Fruit fly (Drosophila melanogaster): ENCODE measurements around the gene CG12123.

Gene CG12123

DNA sequence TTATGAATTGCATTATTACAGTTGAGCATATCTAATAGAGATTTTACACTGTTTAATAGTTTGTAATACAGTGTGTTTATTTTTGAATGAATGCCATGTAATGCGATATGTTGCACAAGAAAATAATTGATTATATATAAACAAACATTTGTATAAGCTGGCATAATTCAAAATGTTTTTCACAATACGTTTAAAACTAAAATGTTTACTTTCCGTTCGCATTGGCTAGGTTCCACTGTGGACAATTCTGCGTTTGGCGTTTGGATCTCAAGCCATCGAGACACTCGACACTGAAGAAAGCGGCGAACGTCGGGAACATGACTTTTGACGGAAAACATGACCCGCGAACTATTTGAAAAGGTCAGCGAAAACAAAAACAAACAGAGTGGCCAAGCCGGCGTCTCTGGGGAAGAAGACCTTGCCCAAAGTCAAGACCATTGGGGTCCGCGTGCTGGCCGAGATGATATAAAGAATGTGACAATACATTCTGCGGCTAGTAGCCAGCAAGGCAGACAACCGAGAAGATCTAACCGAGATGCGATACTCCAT, 31.3 kb upstream of the CG12123 start, which contains the start of gene Cp7Fb:
TSS of gene Cp7Fb (plus strand) at position 499 of the 549 bp plus-strand sequence.
- TF ChIP-seq EcR (GFP tag; optimal IDR thresholded peaks at IDR 0.05), result no peak
- TF ChIP-seq psq (optimal IDR thresholded peaks at IDR 0.05), result no peak
- TF ChIP-seq CG8478 (optimal IDR thresholded peaks at IDR 0.05), result no peak
- no peak for TF ChIP-seq pan (optimal IDR thresholded peaks at IDR 0.05)
- TF ChIP-seq Dll (optimal IDR thresholded peaks at IDR 0.05), result no peak
- no peak for TF ChIP-seq usp (GFP tag; optimal IDR thresholded peaks at IDR 0.05)

DNA sequence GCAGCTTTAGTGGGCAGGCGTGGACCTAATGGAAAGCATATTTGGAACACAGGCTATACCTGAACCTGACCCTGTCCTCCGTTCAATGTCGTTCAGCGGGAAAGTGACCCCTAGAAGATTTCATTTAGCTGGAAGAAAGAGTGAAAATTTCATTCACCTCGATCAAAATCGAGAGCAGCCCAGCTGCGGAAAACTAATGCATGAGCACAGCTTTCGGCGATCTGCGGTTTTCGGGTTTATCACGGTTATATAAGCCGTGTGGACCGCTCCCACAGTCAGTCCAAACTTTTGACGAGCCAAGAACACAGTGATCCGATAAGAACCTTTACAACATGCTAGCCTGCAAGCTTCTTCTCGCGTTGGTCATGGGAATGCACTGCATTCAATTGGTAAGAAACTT, 28.4 kb upstream of the CG12123 start, which contains the start of gene Cp7Fa:
TSS of gene Cp7Fa (plus strand) at position 301 of the 400 bp plus-strand sequence.
- no peak for TF ChIP-seq pan (optimal IDR thresholded peaks at IDR 0.05)
- no peak for TF ChIP-seq CG8478 (optimal IDR thresholded peaks at IDR 0.05)
- TF ChIP-seq EcR (GFP tag; optimal IDR thresholded peaks at IDR 0.05), result no peak
- no peak for TF ChIP-seq usp (GFP tag; optimal IDR thresholded peaks at IDR 0.05)
- no peak for TF ChIP-seq Dll (optimal IDR thresholded peaks at IDR 0.05)
- TF ChIP-seq psq (optimal IDR thresholded peaks at IDR 0.05), result no peak

DNA sequence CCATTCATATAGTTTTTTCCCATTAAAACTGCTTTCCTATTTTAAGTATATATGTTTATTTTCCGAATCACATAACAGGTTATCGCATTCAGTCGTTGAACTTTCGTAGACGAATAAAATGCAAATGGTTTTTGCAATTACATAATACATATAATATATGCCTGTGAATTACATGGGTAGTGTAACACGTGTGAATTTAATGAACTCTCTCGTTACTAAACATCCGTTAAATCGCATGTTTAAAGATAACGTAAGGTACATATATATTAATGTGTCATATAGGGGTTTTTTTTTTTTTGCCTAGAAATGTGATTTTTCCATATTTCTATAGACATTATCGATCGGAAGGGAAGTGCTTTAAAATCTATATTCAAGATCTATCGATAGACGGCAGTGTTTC, 27.5 kb upstream of the CG12123 start:
- TF ChIP-seq pan (optimal IDR thresholded peaks at IDR 0.05) (no peak), Dll (optimal IDR thresholded peaks at IDR 0.05) (no peak), psq (optimal IDR thresholded peaks at IDR 0.05) (no peak), CG8478 (optimal IDR thresholded peaks at IDR 0.05) (no peak), EcR (GFP tag; optimal IDR thresholded peaks at IDR 0.05) (no peak), usp (GFP tag; optimal IDR thresholded peaks at IDR 0.05) (no peak)

DNA sequence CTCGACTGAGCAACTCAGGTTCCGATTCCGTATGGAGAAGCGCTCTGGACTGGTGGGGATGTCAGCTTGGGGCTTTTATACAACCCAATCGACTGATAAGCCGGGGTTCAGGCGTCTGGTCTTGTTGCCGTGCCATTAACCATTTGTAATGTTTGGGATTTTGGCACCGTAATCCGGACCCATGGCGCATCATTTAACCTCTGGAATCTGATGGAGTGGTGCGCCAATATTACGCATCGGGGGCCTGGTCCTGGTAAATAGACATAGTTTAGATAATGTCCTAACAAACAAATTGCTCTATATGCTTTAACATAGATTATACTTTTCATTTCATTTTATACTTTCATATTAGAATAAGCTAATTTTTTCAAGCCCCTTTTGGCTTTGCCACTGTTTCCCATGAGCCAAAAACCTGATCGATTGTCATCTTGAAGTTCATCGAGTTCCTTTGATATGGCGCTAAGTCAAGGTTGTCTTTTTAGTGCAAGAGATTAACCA, 26.9 kb upstream of the CG12123 start, which contains the start of gene CG12116:
TSS of gene CG12116 (minus strand) at position 51 of the 498 bp plus-strand sequence.
- TF ChIP-seq usp (GFP tag; optimal IDR thresholded peaks at IDR 0.05) (no peak), Dll (optimal IDR thresholded peaks at IDR 0.05) (no peak), CG8478 (optimal IDR thresholded peaks at IDR 0.05) (no peak), psq (optimal IDR thresholded peaks at IDR 0.05) (no peak), pan (optimal IDR thresholded peaks at IDR 0.05) (no peak)

DNA sequence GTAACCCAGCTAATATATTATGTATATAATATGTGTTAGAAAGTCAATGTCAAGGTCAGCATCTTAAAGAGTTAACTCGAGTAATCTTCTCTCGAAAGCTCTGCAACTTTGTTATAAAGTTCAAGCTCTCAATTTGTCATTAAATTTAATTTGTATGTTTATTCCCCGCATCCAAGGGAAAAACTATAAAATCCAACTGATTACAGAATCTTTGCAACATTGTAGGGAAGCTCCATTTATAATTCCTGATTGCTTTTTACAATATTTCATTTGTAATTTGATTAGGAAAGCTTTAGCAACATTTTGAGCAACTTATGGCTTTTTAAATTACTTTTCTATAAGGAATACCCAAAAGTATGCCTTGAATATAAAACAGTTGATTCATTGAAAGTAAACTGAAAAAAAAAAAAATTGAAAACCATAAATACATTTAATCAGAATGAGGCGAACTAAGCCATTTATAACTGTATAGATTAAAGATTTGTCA, 24.6 kb upstream of the CG12123 start:
- no peak for TF ChIP-seq psq (optimal IDR thresholded peaks at IDR 0.05)
- no peak for TF ChIP-seq EcR (GFP tag; optimal IDR thresholded peaks at IDR 0.05)
- TF ChIP-seq CG8478 (optimal IDR thresholded peaks at IDR 0.05), result no peak
- no peak for TF ChIP-seq usp (GFP tag; optimal IDR thresholded peaks at IDR 0.05)

DNA sequence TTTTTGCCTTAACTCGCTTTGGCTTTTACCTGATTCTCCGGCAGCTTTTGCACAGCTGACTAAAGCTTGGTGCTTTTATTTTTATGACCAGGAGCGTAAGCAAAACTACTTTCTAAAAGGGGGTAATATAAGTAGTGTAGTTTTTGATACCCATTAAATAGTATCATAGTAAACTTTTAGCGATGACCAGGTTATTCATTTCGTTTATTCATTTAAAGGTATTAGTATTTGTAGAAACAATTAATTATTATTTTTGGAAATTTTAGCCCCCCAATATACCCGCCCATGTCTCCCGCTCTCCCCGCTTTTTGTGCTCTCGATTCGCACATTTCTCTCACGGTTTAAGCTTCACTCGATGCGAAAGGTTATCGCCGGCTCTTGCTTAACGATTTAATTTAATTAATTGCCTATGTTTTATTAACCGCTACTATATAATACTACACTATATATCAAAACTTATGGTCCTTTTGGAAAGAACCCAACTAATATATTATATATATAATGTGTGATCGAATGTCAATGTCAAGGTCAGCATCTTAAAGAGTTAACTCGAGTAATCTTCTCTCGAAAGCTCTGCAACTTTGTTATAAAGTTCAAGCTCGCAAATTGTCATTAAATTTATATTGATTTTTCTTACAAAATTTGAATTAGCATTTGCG, 22.4 kb upstream of the CG12123 start, which contains the start of gene Sptr:
TSS of gene Sptr (minus strand) at position 61 of the 659 bp plus-strand sequence.
- TF ChIP-seq CG8478 (optimal IDR thresholded peaks at IDR 0.05) (no peak), Dll (optimal IDR thresholded peaks at IDR 0.05) (no peak), usp (GFP tag; optimal IDR thresholded peaks at IDR 0.05) (no peak), psq (optimal IDR thresholded peaks at IDR 0.05) (no peak)

DNA sequence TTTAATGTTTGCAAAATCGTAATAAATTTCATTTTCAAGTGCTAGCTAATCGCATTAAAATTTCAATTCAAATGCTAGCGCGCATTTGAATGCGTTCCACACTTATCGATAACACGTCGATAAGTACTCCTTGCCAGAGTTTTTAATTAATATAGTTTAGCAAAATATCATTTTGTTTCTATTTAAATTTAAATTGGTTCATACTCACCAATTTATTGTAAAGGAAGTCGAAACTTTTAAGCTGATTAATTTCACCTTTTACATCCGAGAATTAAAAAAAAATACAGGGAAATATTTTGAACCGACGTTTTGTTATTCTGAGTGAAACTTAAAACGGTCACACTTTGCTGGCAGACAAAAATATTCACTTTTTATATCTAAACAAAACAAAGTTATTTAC, 19.0 kb upstream of the CG12123 start, which contains the start of gene Es2:
TSS of gene Es2 (plus strand) at position 333 of the 400 bp plus-strand sequence.
- TF ChIP-seq EcR (GFP tag; optimal IDR thresholded peaks at IDR 0.05), result no peak
- TF ChIP-seq psq (optimal IDR thresholded peaks at IDR 0.05), result no peak
- no peak for TF ChIP-seq pan (optimal IDR thresholded peaks at IDR 0.05)
- no peak for TF ChIP-seq CG8478 (optimal IDR thresholded peaks at IDR 0.05)
- TF ChIP-seq usp (GFP tag; optimal IDR thresholded peaks at IDR 0.05), result no peak
- TF ChIP-seq Dll (optimal IDR thresholded peaks at IDR 0.05), result no peak

DNA sequence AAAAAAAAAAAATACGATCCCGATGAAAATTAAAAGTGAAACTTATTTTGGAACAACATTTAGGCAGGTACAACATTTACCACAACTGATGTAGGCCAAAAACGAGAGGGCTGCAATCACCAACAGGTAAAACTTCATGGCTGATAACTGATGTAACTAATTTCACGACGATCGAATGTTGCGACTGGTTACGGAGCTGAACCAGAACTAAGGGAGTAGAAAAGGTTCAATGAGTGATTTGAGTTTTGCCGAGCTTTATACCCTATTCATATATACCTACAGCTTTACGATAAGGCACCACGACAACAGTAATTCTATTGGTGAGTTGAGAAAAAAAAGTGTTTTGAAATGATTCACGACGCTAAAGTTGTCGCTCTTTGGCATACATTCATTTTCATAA, 18.5 kb upstream of the CG12123 start, which contains the start of gene CG15347:
TSS of gene CG15347 (minus strand) at position 213 of the 400 bp plus-strand sequence.
- no peak for TF ChIP-seq EcR (GFP tag; optimal IDR thresholded peaks at IDR 0.05)
- no peak for TF ChIP-seq Dll (optimal IDR thresholded peaks at IDR 0.05)
- TF ChIP-seq psq (optimal IDR thresholded peaks at IDR 0.05), result no peak
- TF ChIP-seq pan (optimal IDR thresholded peaks at IDR 0.05), result no peak
- no peak for TF ChIP-seq usp (GFP tag; optimal IDR thresholded peaks at IDR 0.05)
- no peak for TF ChIP-seq CG8478 (optimal IDR thresholded peaks at IDR 0.05)

DNA sequence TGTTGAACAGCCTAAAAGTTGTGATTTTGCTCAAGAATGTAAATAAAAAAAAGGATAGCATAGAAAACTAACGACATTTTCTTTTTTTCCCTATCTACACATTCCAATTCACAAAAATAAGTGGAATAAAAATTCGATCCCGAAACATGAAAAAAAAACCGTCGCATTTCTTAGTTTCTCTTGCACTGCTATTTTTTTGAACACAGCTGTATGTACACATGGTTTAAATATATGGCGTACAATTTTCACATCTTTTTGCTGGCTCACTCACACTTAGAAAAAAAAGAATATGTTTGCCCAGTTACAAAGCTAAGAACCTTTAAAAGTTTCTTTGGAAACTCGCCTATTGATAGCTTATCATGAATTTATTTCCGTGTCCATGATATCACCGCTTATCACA, 18.1 kb upstream of the CG12123 start:
- no peak for TF ChIP-seq Dll (optimal IDR thresholded peaks at IDR 0.05)
- TF ChIP-seq pan (optimal IDR thresholded peaks at IDR 0.05), result no peak
- TF ChIP-seq psq (optimal IDR thresholded peaks at IDR 0.05), result no peak
- TF ChIP-seq CG8478 (optimal IDR thresholded peaks at IDR 0.05), result no peak
- no peak for TF ChIP-seq usp (GFP tag; optimal IDR thresholded peaks at IDR 0.05)
- TF ChIP-seq EcR (GFP tag; optimal IDR thresholded peaks at IDR 0.05), result no peak

DNA sequence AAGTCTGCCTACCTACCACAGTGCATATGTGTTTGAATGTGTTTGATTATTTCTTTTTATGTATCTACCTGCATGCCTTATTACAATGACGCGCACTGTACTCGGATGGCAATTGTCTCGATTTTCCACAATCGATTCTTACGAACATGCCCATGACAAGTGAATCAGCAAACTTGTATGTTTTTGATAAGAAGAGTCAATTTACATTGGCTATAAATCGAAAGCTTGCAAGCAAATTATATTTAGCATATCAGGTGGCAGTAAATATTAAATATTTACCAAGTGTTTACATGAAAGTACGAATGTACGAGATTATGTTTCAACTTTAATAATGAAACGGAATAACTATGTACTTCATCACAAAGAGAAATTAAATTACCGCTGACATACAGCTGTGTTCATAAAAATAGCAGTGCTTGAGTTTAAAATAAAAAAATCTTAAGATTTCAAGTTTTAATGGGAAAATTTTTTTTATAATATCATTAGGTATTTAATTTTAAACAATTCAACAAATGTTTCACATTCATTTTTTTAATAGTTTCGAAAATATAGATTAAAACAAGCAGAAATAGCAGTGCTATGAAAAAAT, 17.4 kb upstream of the CG12123 start:
- TF ChIP-seq psq (optimal IDR thresholded peaks at IDR 0.05), result no peak
- no peak for TF ChIP-seq CG8478 (optimal IDR thresholded peaks at IDR 0.05)
- TF ChIP-seq EcR (GFP tag; optimal IDR thresholded peaks at IDR 0.05), result no peak
- TF ChIP-seq pan (optimal IDR thresholded peaks at IDR 0.05), result no peak
- no peak for TF ChIP-seq Dll (optimal IDR thresholded peaks at IDR 0.05)
- TF ChIP-seq usp (GFP tag; optimal IDR thresholded peaks at IDR 0.05), result no peak

DNA sequence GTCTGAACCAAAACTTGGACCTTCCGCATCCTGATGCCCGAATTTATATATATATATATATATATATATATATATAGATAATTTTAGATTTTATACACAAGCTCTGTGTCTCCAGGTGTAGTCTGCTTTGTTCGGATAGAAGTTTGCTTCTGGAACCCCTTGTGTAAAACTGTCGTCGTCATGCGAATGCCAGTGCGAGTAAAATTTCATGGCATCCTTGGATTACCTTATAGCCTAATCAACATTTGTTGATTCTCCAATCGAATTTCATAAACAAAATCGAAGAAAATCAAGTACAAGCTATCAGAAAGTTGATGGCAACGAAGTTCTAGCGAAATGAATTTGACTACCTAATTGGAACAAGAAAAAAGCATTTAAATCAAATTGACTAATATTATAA, 15.4 kb upstream of the CG12123 start, which contains the start of gene CG32713:
TSS of gene CG32713 (minus strand) at position 101 of the 400 bp plus-strand sequence.
- no peak for TF ChIP-seq Dll (optimal IDR thresholded peaks at IDR 0.05)
- TF ChIP-seq usp (GFP tag; optimal IDR thresholded peaks at IDR 0.05), result no peak

DNA sequence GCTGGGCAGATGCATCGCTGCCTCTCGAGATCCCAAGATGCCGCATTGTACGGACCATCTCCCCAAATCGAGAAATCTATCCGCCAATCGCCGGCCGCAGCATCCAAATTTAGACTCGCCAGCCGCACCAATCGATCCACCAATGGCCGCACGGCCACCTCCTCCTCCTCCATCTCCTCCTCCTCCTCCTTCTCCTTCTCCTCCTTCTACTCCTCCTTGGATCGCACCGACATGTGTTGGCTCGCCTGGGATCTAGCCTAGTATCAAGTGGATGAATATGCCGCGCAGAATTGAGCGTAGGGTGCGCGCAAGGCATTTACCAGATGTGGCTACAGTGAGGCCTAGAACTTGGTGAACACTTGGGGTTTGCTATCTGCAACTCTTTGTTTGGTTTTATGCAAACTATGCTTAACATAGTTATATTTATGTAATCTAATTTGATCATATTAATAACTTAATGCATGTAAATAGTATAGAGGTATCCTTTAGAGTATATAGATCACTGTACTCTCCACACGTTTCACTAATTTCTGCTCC, 12.9 kb upstream of the CG12123 start, which contains the start of gene org-1:
TSS of gene org-1 (minus strand) at position 51 of the 537 bp plus-strand sequence.
- TF ChIP-seq pan (optimal IDR thresholded peaks at IDR 0.05), result no peak
